Fruit fly (Drosophila melanogaster) whole organism, embryonic: ENCODE data around the gene CG7806.
A peak's percentile ranks its signal among the peaks of the same experiment; 100 is the strongest.

Experiments
- ATbp ChIP-seq: fragments of 200-800 bp; sonication (Bioruptor generic); optimal IDR thresholded peaks from 2 replicates; lab custom pipeline; 2017; ENCODE audit warnings: missing biosample characterization, mild to moderate bottlenecking, missing genetic modification characterization, missing genetic modification reagents
- Aef1 ChIP-seq: fragments of 200-800 bp; sonication (Bioruptor generic); IDR thresholded peaks from 3 replicates; pipeline ENCODE4 v1.3.6; 2022; ENCODE audit warnings: missing biosample characterization, missing genetic modification characterization
- Asciz ChIP-seq: fragments of 200-800 bp; sonication (Bioruptor generic); optimal IDR thresholded peaks from 2 replicates; lab custom pipeline; 2017; ENCODE audit warnings: missing biosample characterization, mild to moderate bottlenecking, missing genetic modification characterization, missing genetic modification reagents
- CG11247 ChIP-seq: fragments of 200-800 bp; sonication (Bioruptor generic); IDR thresholded peaks from 2 replicates; pipeline ENCODE4 v1.3.6; 2022; ENCODE audit warnings: missing biosample characterization, missing genetic modification characterization
- CG11560 ChIP-seq: fragments of 200-800 bp; sonication (Bioruptor generic); IDR thresholded peaks from 3 replicates; pipeline ENCODE4 v1.3.6; 2022; ENCODE audit warnings: missing biosample characterization, missing genetic modification characterization
- CG11695 ChIP-seq: fragments of 200-800 bp; sonication (Bioruptor generic); IDR thresholded peaks from 3 replicates; pipeline ENCODE4 v1.3.6; 2022; ENCODE audit warnings: missing biosample characterization, missing genetic modification characterization
- CG12659 ChIP-seq: fragments of 200-800 bp; sonication (Bioruptor generic); optimal IDR thresholded peaks from 3 replicates; lab custom pipeline; 2017; ENCODE audit warnings: mild to moderate bottlenecking, missing biosample characterization, missing genetic modification reagents, missing genetic modification characterization
- CG13287 ChIP-seq: fragments of 200-800 bp; sonication (Bioruptor generic); IDR thresholded peaks from 2 replicates; pipeline ENCODE4 v1.3.6; 2022; ENCODE audit warnings: missing biosample characterization, missing genetic modification characterization; ENCODE audit not compliant: partially characterized antibody
- CG14860 ChIP-seq: fragments of 200-800 bp; sonication (Bioruptor generic); IDR thresholded peaks from 3 replicates; pipeline ENCODE4 v1.3.6; 2022; ENCODE audit warnings: missing biosample characterization, missing genetic modification characterization; ENCODE audit not compliant: partially characterized antibody
- CG15479 ChIP-seq: fragments of 200-800 bp; sonication (Bioruptor generic); optimal IDR thresholded peaks from 3 replicates; lab custom pipeline; 2019; ENCODE audit warnings: missing biosample characterization, mild to moderate bottlenecking, missing genetic modification characterization, moderate library complexity
- CG17568 ChIP-seq: fragments of 200-800 bp; sonication (Bioruptor generic); optimal IDR thresholded peaks from 2 replicates; lab custom pipeline; 2018; ENCODE audit warnings: missing biosample characterization, mild to moderate bottlenecking, missing genetic modification characterization, moderate library complexity
- CG17612 ChIP-seq: fragments of 200-800 bp; sonication (Bioruptor generic); IDR thresholded peaks from 2 replicates; pipeline ENCODE4 v1.3.6; 2022; ENCODE audit warnings: missing biosample characterization, missing genetic modification characterization
- CG18262 ChIP-seq: fragments of 200-800 bp; optimal IDR thresholded peaks from 3 replicates; lab custom pipeline; 2019; ENCODE audit warnings: missing biosample characterization, mild to moderate bottlenecking, missing genetic modification characterization, moderate library complexity
- CG18476 ChIP-seq: fragments of 200-800 bp; sonication (Bioruptor generic); optimal IDR thresholded peaks from 2 replicates; lab custom pipeline; 2016; ENCODE audit warnings: missing biosample characterization, mild to moderate bottlenecking, missing genetic modification characterization
- CG2199 ChIP-seq: fragments of 200-800 bp; sonication (Bioruptor generic); IDR thresholded peaks from 3 replicates; pipeline ENCODE4 v1.3.6; 2022; ENCODE audit warnings: missing biosample characterization, missing genetic modification characterization
- CG3065 ChIP-seq: fragments of 200-800 bp; sonication (Bioruptor generic); optimal IDR thresholded peaks from 2 replicates; lab custom pipeline; 2016; ENCODE audit warnings: missing biosample characterization, missing genetic modification characterization
- CG32772 ChIP-seq: fragments of 200-800 bp; sonication (Bioruptor generic); IDR thresholded peaks from 2 replicates; pipeline ENCODE4 v1.3.6; 2022; ENCODE audit warnings: missing biosample characterization, missing genetic modification characterization
- CG3281 ChIP-seq: fragments of 200-800 bp; sonication (Bioruptor generic); optimal IDR thresholded peaks from 3 replicates; lab custom pipeline; 2017; ENCODE audit warnings: missing biosample characterization, mild to moderate bottlenecking, missing genetic modification characterization
- CG4854 ChIP-seq: fragments of 200-800 bp; sonication (Bioruptor generic); optimal IDR thresholded peaks from 2 replicates; lab custom pipeline; 2016; ENCODE audit warnings: missing biosample characterization, missing genetic modification characterization, inconsistent platforms
- CG5953 ChIP-seq: fragments of 200-800 bp; sonication (Bioruptor generic); IDR thresholded peaks from 2 replicates; pipeline ENCODE4 v1.3.6; 2022; ENCODE audit warnings: missing biosample characterization, missing genetic modification characterization
- CG6791 ChIP-seq: fragments of 200-800 bp; sonication (Bioruptor generic); IDR thresholded peaks from 3 replicates; pipeline ENCODE4 v1.3.6; 2022; ENCODE audit warnings: missing biosample characterization, missing genetic modification characterization; ENCODE audit not compliant: partially characterized antibody
- CG7839 ChIP-seq: fragments of 200-800 bp; sonication (Bioruptor generic); optimal IDR thresholded peaks from 3 replicates; lab custom pipeline; 2018; ENCODE audit warnings: missing biosample characterization, mild to moderate bottlenecking, missing genetic modification characterization, moderate library complexity
- CG9215 ChIP-seq: fragments of 200-800 bp; sonication (Bioruptor generic); IDR thresholded peaks from 2 replicates; pipeline ENCODE4 v1.3.6; 2022; ENCODE audit warnings: missing biosample characterization, missing genetic modification characterization
- CG9797 ChIP-seq: fragments of 200-800 bp; sonication (Bioruptor generic); optimal IDR thresholded peaks from 3 replicates; lab custom pipeline; 2018; ENCODE audit warnings: missing biosample characterization, mild to moderate bottlenecking, missing genetic modification characterization
- Camta ChIP-seq: fragments of 200-800 bp; sonication (Bioruptor generic); optimal IDR thresholded peaks from 2 replicates; lab custom pipeline; 2016; ENCODE audit warnings: missing biosample characterization, missing genetic modification characterization
- Dref ChIP-seq: fragments of 200-800 bp; sonication (Bioruptor generic); IDR thresholded peaks from 2 replicates; pipeline ENCODE4 v1.3.6; 2022; ENCODE audit warnings: missing biosample characterization, missing genetic modification characterization
- H2.0 ChIP-seq: fragments of 200-800 bp; sonication (Bioruptor generic); IDR thresholded peaks from 2 replicates; pipeline ENCODE4 v1.3.6; 2022; ENCODE audit warnings: missing biosample characterization, missing genetic modification characterization
- Myb ChIP-seq: fragments of 200-800 bp; sonication (Bioruptor generic); optimal IDR thresholded peaks from 2 replicates; lab custom pipeline; 2016; ENCODE audit warnings: missing biosample characterization, missing genetic modification characterization
- Neu2 ChIP-seq: fragments of 200-800 bp; sonication (Bioruptor generic); optimal IDR thresholded peaks from 3 replicates; lab custom pipeline; 2016; ENCODE audit warnings: missing biosample characterization, missing genetic modification characterization, borderline replicate concordance
- Nf-YB ChIP-seq: fragments of 200-800 bp; sonication (Bioruptor generic); optimal IDR thresholded peaks from 3 replicates; lab custom pipeline; 2019; ENCODE audit warnings: missing biosample characterization, mild to moderate bottlenecking, missing genetic modification characterization, moderate library complexity
- Pdp1 ChIP-seq, 2 experiments: fragments of 200-800 bp; sonication (Bioruptor generic); optimal IDR thresholded peaks; 3 replicates each; lab custom pipeline; 2016; ENCODE audit warnings: missing biosample characterization in 2 of 2, missing genetic modification characterization in 2 of 2, mild to moderate bottlenecking in 1 of 2, moderate library complexity in 1 of 2
- Spps ChIP-seq: fragments of 200-800 bp; sonication (Bioruptor generic); optimal IDR thresholded peaks from 2 replicates; lab custom pipeline; 2018; ENCODE audit warnings: missing biosample characterization, mild to moderate bottlenecking, missing genetic modification characterization
- ase ChIP-seq: fragments of 200-800 bp; sonication (Bioruptor generic); IDR thresholded peaks from 3 replicates; pipeline ENCODE4 v1.3.6; 2022; ENCODE audit warnings: missing biosample characterization, missing genetic modification characterization
- bab2 ChIP-seq: fragments of 200-800 bp; sonication (Bioruptor generic); optimal IDR thresholded peaks from 2 replicates; lab custom pipeline; 2016; ENCODE audit warnings: missing biosample characterization, missing genetic modification characterization
- chinmo ChIP-seq: fragments of 200-800 bp; sonication (Bioruptor generic); IDR thresholded peaks from 4 replicates; pipeline ENCODE4 v1.3.6; 2022; ENCODE audit warnings: missing biosample characterization, missing genetic modification characterization; ENCODE audit not compliant: partially characterized antibody
- dimm ChIP-seq: fragments of 200-800 bp; sonication (Bioruptor generic); IDR thresholded peaks from 2 replicates; pipeline ENCODE4 v1.3.6; 2022; ENCODE audit warnings: missing biosample characterization, missing genetic modification characterization
- dmrt11E ChIP-seq: fragments of 200-800 bp; sonication (Bioruptor generic); optimal IDR thresholded peaks from 3 replicates; lab custom pipeline; 2018; ENCODE audit warnings: missing biosample characterization, mild to moderate bottlenecking, missing genetic modification characterization, moderate library complexity
- dmrt99B ChIP-seq: fragments of 200-800 bp; sonication (Bioruptor generic); optimal IDR thresholded peaks from 2 replicates; lab custom pipeline; 2018; ENCODE audit warnings: missing biosample characterization, mild to moderate bottlenecking, missing genetic modification characterization, moderate library complexity
- fd3F ChIP-seq: fragments of 200-800 bp; sonication (Bioruptor generic); optimal IDR thresholded peaks from 2 replicates; lab custom pipeline; 2018; ENCODE audit warnings: missing biosample characterization, mild to moderate bottlenecking, missing genetic modification characterization, moderate library complexity
- fd64A ChIP-seq: fragments of 200-800 bp; sonication (Bioruptor generic); optimal IDR thresholded peaks from 3 replicates; lab custom pipeline; 2018; ENCODE audit warnings: missing biosample characterization, mild to moderate bottlenecking, missing genetic modification characterization
- gsb ChIP-seq: fragments of 200-800 bp; sonication (Bioruptor generic); IDR thresholded peaks from 2 replicates; pipeline ENCODE4 v1.3.6; 2022; ENCODE audit warnings: missing biosample characterization, missing genetic modification characterization
- kah ChIP-seq: fragments of 200-800 bp; sonication (Bioruptor generic); optimal IDR thresholded peaks from 2 replicates; lab custom pipeline; 2018; ENCODE audit warnings: missing biosample characterization, mild to moderate bottlenecking, missing genetic modification characterization
- mirr ChIP-seq: fragments of 200-800 bp; sonication (Bioruptor generic); optimal IDR thresholded peaks from 3 replicates; lab custom pipeline; 2018; ENCODE audit warnings: missing biosample characterization, mild to moderate bottlenecking, missing genetic modification characterization
- peb ChIP-seq: fragments of 200-800 bp; sonication (Bioruptor generic); IDR thresholded peaks from 2 replicates; pipeline ENCODE4 v1.3.6; 2022; ENCODE audit warnings: missing biosample characterization, missing genetic modification characterization
- pho ChIP-seq: fragments of 200-800 bp; sonication (Bioruptor generic); optimal IDR thresholded peaks from 2 replicates; lab custom pipeline; 2016; ENCODE audit warnings: missing biosample characterization, missing genetic modification characterization
- ranshi ChIP-seq: fragments of 200-800 bp; sonication (Bioruptor generic); IDR thresholded peaks from 2 replicates; pipeline ENCODE4 v1.3.6; 2022; ENCODE audit warnings: missing biosample characterization, missing genetic modification characterization
- sens ChIP-seq: fragments of 200-800 bp; sonication (Bioruptor generic); peaks from one replicate; lab custom pipeline; 2016; ENCODE audit warnings: missing biosample characterization, missing genetic modification characterization
- slp2 ChIP-seq: fragments of 200-800 bp; sonication (Bioruptor generic); optimal IDR thresholded peaks from 2 replicates; lab custom pipeline; 2016; ENCODE audit warnings: missing biosample characterization, missing genetic modification characterization
- stwl ChIP-seq: fragments of 200-800 bp; sonication (Bioruptor generic); optimal IDR thresholded peaks from 3 replicates; lab custom pipeline; 2018; ENCODE audit warnings: missing biosample characterization, mild to moderate bottlenecking, missing genetic modification characterization, moderate library complexity
- tap ChIP-seq: fragments of 200-800 bp; optimal IDR thresholded peaks from 3 replicates; lab custom pipeline; 2019; ENCODE audit warnings: missing biosample characterization, mild to moderate bottlenecking, missing genetic modification characterization, moderate library complexity
- zfh2 ChIP-seq: fragments of 200-800 bp; sonication (Bioruptor generic); optimal IDR thresholded peaks from 2 replicates; lab custom pipeline; 2016; ENCODE audit warnings: missing biosample characterization, missing genetic modification characterization

The CG7806 gene

DNA sequence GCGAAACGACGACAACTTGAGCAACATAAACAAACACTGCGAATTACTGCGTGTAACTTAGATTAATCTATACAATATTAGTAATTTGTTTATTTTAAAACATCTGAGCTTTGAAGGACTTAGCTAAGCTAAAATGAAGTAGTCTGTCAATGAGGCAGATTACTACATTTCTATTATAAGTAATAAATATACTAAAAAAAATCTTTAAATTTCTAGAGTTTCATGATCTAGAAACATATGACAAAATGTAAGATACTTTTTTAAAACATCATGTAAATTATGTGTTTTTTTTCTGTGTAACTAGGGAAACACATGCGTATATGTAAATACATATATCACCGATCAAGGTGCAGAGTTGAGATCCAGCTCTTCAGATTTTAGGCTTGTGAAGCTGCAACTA is 45.1 kb upstream of the CG7806 start (continued):
- TF ChIP-seq CG15479 (GFP tag; lab: Kevin White, UChicago) (no peak), stwl (no peak), ranshi (0 out of 2 replicates have a peak, but pooled peaks have one; percentile 45), Dref (no peak), CG3281 (GFP tag; lab: Kevin White, UChicago) (peak; percentile 38), CG11560 (tag; lab: Robert Waterston, UW) (no peak), CG32772 (GFP tag; lab: Robert Waterston, UW) (no peak), tap (tag; lab: Kevin White, UChicago) (peak; percentile 73), peb (GFP tag; lab: Robert Waterston, UW) (no peak), CG9797 (GFP tag; lab: Kevin White, UChicago) (no peak), CG4854 (GFP tag; lab: Kevin White, UChicago) (no peak), Aef1 (GFP tag; lab: Robert Waterston, UW) (peak; percentile 43; the same call in 1 of the 3 replicates), gsb (GFP tag; lab: Robert Waterston, UW) (no peak), slp2 (GFP tag; lab: Kevin White, UChicago) (no peak), H2.0 (no peak), CG18476 (GFP tag; lab: Kevin White, UChicago) (no peak), CG12659 (GFP tag; lab: Kevin White, UChicago) (peak; percentile 57), ATbp (GFP tag; lab: Kevin White, UChicago) (peak; percentile 66), sens (GFP tag; lab: Kevin White, UChicago) (no peak), CG11247 (GFP tag; lab: Robert Waterston, UW) (no peak), CG5953 (GFP tag; lab: Robert Waterston, UW) (no peak), CG18262 (peak; percentile 61), CG17612 (GFP tag; lab: Robert Waterston, UW) (no peak), dmrt99B (peak; percentile 88), CG7839 (tag; lab: Kevin White, UChicago) (peak; percentile 76), Myb (GFP tag; lab: Kevin White, UChicago) (no peak), fd64A (GFP tag; lab: Kevin White, UChicago) (no peak), Camta (GFP tag; lab: Kevin White, UChicago) (no peak), CG2199 (GFP tag; lab: Robert Waterston, UW) (no peak), kah (peak; percentile 70), Pdp1 (GFP tag; optimal IDR thresholded peaks at IDR 0.05; lab: Kevin White, UChicago) (no peak), mirr (GFP tag; lab: Kevin White, UChicago) (no peak), CG9215 (GFP tag; lab: Robert Waterston, UW) (no peak), zfh2 (no peak), dimm (GFP tag; lab: Robert Waterston, UW) (no peak), CG14860 (GFP tag; lab: Robert Waterston, UW) (no peak), CG6791 (GFP tag; lab: Robert Waterston, UW) (no peak), ase (no peak; the same call in 2 of the 3 replicates), Nf-YB (GFP tag; lab: Kevin White, UChicago) (peak; percentile 44), CG17568 (no peak), CG13287 (GFP tag; lab: Robert Waterston, UW) (no peak), Spps (no peak), Neu2 (no peak), pho (GFP tag; lab: Kevin White, UChicago) (no peak), chinmo (GFP tag; lab: Robert Waterston, UW) (no peak), CG3065 (GFP tag; lab: Kevin White, UChicago) (no peak), fd3F (GFP tag; lab: Kevin White, UChicago) (no peak), Asciz (peak; percentile 76), dmrt11E (no peak), CG11695 (GFP tag; lab: Robert Waterston, UW) (peak; percentile 77; the same call in 2 of the 3 replicates), bab2 (GFP tag; lab: Kevin White, UChicago) (no peak)
